Worm (Caenorhabditis elegans): ENCODE measurements around the gene snb-6.

- TF ChIP-seq lin-35 (GFP tag; optimal IDR thresholded peaks at IDR 0.05) (no peak), nhr-12 (tag; optimal IDR thresholded peaks at IDR 0.05) (no peak), dsc-1 (tag; optimal IDR thresholded peaks at IDR 0.05) (no peak), sox-4 (tag; optimal IDR thresholded peaks at IDR 0.05) (no peak), nhr-11 (tag; optimal IDR thresholded peaks at IDR 0.05) (no peak), rnt-1 (tag; optimal IDR thresholded peaks at IDR 0.05) (no peak), mep-1 (tag; optimal IDR thresholded peaks at IDR 0.05) (no peak), efl-1 (optimal IDR thresholded peaks at IDR 0.05) (no peak), efl-1 (GFP tag; optimal IDR thresholded peaks at IDR 0.05 in 1 of 2) (no peak), ama-1 (optimal IDR thresholded peaks at IDR 0.05) (no peak), lin-39 (tag; optimal IDR thresholded peaks at IDR 0.05) (no peak), tbx-2 (tag; optimal IDR thresholded peaks at IDR 0.05) (no peak), sptf-1 (tag; optimal IDR thresholded peaks at IDR 0.05) (no peak)
These were observed at the start of gene snb-6 for ce11 chrII:8859596-8859995.
